Worm (Caenorhabditis elegans) whole organism, midembryonic: ENCODE results near the gene F26G1.3.
A peak's percentile ranks its signal among the peaks of the same experiment; 100 is the strongest.

Source experiments
- T22C8.4 ChIP-seq: fragments of 200-800 bp; sonication (Bioruptor generic); IDR thresholded peaks from 2 replicates; pipeline ENCODE4 v1.3.6; 2022; ENCODE audit warnings: missing genetic modification characterization, missing compliant biosample characterization
- cog-1 ChIP-seq: sonication (generic microtip); optimal IDR thresholded peaks from 2 replicates; lab custom pipeline; 2016; ENCODE audit warnings: missing genetic modification characterization, missing compliant biosample characterization
- flt-1 ChIP-seq: fragments of 200-800 bp; sonication (Bioruptor generic); IDR thresholded peaks from 2 replicates; pipeline ENCODE4 v1.3.6; 2022; ENCODE audit warnings: missing genetic modification characterization, missing compliant biosample characterization
- klf-2 ChIP-seq: fragments of 200-800 bp; sonication (Bioruptor generic); conservative IDR thresholded peaks from 2 replicates; pipeline ENCODE4 v1.3.6; 2022; ENCODE audit warnings: missing genetic modification reagents, missing genetic modification characterization, missing compliant biosample characterization
- med-1 ChIP-seq: sonication (generic microtip); optimal IDR thresholded peaks from 2 replicates; lab custom pipeline; 2017; ENCODE audit warnings: missing genetic modification characterization, mild to moderate bottlenecking, missing compliant biosample characterization, antibody characterized with exemption, missing genetic modification reagents; ENCODE audit not compliant: insufficient read depth
- ref-1 ChIP-seq: fragments of 200-800 bp; sonication (Bioruptor generic); conservative IDR thresholded peaks from 2 replicates; pipeline ENCODE4 v1.3.6; 2022; ENCODE audit warnings: missing genetic modification reagents, missing genetic modification characterization, missing compliant biosample characterization
- tab-1 ChIP-seq: fragments of 200-800 bp; sonication (Bioruptor generic); IDR thresholded peaks from 2 replicates; pipeline ENCODE4 v1.3.6; 2022; ENCODE audit warnings: missing genetic modification characterization, missing compliant biosample characterization
- ztf-23 ChIP-seq: fragments of 200-800 bp; sonication (Bioruptor generic); IDR thresholded peaks from 2 replicates; pipeline ENCODE4 v1.3.6; 2022; ENCODE audit warnings: missing genetic modification reagents, missing genetic modification characterization, missing compliant biosample characterization
- ztf-29 ChIP-seq: fragments of 200-800 bp; sonication (Bioruptor generic); IDR thresholded peaks from 2 replicates; pipeline ENCODE4 v1.3.6; 2022; ENCODE audit warnings: missing genetic modification reagents, missing genetic modification characterization, missing compliant biosample characterization

Gene F26G1.3

ce11 chrII:4779753-4780152 lies 21.2 kb downstream of the F26G1.3 start:
- TF ChIP-seq cog-1 (tag; lab: Kevin White, UChicago) (no peak), T22C8.4 (GFP tag; lab: Robert Waterston, UW) (no peak), ref-1 (GFP tag; lab: Robert Waterston, UW) (no peak), klf-2 (GFP tag; lab: Robert Waterston, UW) (no peak), flt-1 (no peak)

ce11 chrII:4784436-4784835 lies 25.9 kb downstream of the F26G1.3 start, which contains the start of gene nep-12:
Gene nep-12, minus strand, starts transcription at chrII:4784536.
- TF ChIP-seq klf-2 (GFP tag; lab: Robert Waterston, UW) (no peak), tab-1 (no peak), ref-1 (GFP tag; lab: Robert Waterston, UW) (no peak), med-1 (no peak), ztf-23 (no peak), cog-1 (tag; lab: Kevin White, UChicago) (no peak), T22C8.4 (GFP tag; lab: Robert Waterston, UW) (no peak), flt-1 (no peak), ztf-29 (no peak)

DNA sequence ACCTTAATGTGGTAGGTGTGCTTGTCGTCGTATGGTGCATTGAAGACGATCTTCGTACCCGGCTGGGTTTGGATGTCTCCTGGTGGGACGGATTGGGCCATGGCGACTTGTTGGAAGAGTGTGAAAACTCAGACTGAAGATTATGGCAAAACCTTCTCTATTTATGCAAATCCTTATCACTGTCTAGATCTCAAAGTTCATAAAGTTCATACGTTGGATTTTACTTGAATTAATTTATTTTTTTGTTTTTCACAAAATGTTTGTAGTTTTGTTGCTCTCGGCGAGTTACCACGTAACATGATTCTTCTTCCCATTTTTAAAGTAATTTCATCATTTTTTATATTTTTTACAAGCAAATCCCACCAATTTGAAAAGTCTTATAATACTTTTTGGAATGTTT lies 27.6 kb downstream of the F26G1.3 start, which contains the start of gene msp-3:
msp-3 (minus strand) TSS at position 101 of the 400 bp plus-strand sequence.
- no peak for TF ChIP-seq T22C8.4 (GFP tag; lab: Robert Waterston, UW)
- TF ChIP-seq med-1 = no peak
- TF ChIP-seq ztf-29 = no peak
- TF ChIP-seq ztf-23 = no peak
- no peak for TF ChIP-seq flt-1
- TF ChIP-seq klf-2 (GFP tag; lab: Robert Waterston, UW) = no peak
- TF ChIP-seq tab-1 = no peak
- no peak for TF ChIP-seq ref-1 (GFP tag; lab: Robert Waterston, UW)
- TF ChIP-seq cog-1 (tag; lab: Kevin White, UChicago) = no peak

DNA sequence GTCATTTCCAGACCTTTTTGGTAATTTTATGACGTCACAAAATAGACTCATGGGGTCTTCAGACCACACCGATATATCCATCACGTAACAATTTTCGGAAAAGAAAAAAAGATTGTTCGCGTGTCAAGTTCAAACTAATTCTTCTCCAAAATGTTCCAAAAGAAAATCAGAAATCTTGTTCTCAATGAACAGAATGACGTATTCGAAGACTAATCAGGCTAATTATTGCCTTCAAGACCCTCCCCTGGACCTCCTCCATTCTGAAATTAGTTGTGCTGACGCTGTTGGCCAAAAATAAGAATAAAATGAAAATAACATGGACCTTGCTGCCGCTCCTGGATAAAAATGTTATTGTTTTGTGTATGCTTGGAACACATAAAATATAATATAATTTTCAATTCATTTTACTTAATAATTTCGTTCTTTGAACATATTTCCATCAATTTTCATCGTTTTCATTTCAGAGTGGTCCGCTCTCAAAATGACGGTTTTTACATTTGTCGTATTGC lies 31.3 kb downstream of the F26G1.3 start, which contains the start of gene F26G1.15:
F26G1.15 (plus strand) TSS at position 459 of the 509 bp plus-strand sequence.
- TF ChIP-seq T22C8.4 (GFP tag; lab: Robert Waterston, UW) = no peak
- no peak for TF ChIP-seq flt-1
- no peak for TF ChIP-seq cog-1 (tag; lab: Kevin White, UChicago)
- TF ChIP-seq tab-1 = no peak
- TF ChIP-seq klf-2 (GFP tag; lab: Robert Waterston, UW) = no peak
- TF ChIP-seq ref-1 (GFP tag; lab: Robert Waterston, UW) = no peak
- no peak for TF ChIP-seq med-1
- TF ChIP-seq ztf-23 = no peak
- no peak for TF ChIP-seq ztf-29

ce11 chrII:4790687-4791086 lies 32.1 kb downstream of the F26G1.3 start:
- TF ChIP-seq T22C8.4 (GFP tag; lab: Robert Waterston, UW) (no peak), flt-1 (peak; percentile 25; the same call in 1 of the 2 replicates)

DNA sequence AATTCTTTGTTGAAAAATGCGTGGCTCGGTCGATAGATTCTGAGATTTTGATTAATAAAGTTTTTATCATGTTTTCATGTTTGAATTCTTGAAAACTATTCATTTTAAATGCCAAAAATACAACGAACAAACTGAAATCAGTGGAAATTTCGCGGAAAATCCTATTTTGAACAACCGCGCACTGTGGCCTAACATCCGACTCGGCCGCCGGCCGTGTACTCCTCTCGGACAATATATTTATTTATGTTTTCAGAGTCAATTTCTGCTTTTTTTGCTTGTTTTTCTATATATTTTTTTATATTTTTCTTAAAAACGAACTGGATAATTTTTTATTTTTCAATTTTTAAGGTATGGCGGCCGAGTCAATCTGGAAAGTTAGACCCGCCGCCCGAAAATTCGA lies 32.7 kb downstream of the F26G1.3 start, which contains the start of gene F26G1.1:
F26G1.1 (plus strand) TSS at position 347 of the 400 bp plus-strand sequence.
- peak; percentile 24 for TF ChIP-seq cog-1 (tag; lab: Kevin White, UChicago)
- TF ChIP-seq med-1 = no peak
- no peak for TF ChIP-seq ztf-29
- peak; percentile 81 for TF ChIP-seq ztf-23
- peak; percentile 82 for TF ChIP-seq flt-1
- TF ChIP-seq klf-2 (GFP tag; lab: Robert Waterston, UW) = no peak
- TF ChIP-seq tab-1 = no peak

DNA sequence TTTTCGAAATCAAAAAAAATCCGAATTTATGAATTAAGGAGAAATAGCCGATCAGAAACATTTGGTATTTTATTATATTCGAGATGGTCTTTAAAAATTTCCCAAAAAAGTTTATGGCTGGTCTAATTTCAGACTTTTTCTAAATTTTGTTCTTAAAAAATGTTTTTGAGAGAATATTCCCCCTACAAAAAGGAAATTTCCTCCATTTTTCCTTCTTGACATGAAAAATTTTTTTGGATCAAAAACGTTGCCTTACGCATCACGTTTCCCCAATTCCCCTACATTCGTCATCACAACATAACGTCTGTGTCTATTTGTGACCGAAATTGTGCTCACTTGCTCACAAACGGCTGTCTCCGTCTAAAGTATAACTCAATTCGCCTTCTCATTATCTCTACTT lies 34.8 kb downstream of the F26G1.3 start:
- no peak for TF ChIP-seq ztf-23

DNA sequence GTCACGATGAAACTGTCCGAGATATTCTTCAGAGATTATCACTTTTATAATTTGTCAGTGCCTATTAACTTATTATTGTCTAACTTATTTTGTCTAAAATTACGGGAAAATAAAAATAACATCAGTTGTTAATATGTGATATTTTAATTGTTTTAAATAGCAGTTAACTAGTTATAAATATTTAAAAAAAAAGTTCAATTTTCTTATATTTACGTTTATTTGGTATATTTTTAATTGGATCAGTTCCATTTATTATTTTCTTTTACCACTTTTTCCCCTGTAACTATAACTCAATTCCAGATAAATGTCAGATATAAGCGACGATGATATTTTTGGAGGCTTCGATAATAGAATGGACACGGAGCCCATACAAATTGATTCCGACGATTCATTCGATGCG lies 36.9 kb downstream of the F26G1.3 start, which contains the start of gene C33F10.4:
C33F10.4 (plus strand) TSS at position 301 of the 400 bp plus-strand sequence.
- TF ChIP-seq flt-1 = no peak
- TF ChIP-seq ztf-29 = no peak
- TF ChIP-seq cog-1 (tag; lab: Kevin White, UChicago) = no peak
- TF ChIP-seq ztf-23 = no peak
- TF ChIP-seq med-1 = no peak
- TF ChIP-seq ref-1 (GFP tag; lab: Robert Waterston, UW) = no peak
- no peak for TF ChIP-seq klf-2 (GFP tag; lab: Robert Waterston, UW)

- TF ChIP-seq ztf-23 = no peak
- no peak for TF ChIP-seq flt-1
- no peak for TF ChIP-seq med-1
- TF ChIP-seq ztf-29 = no peak
- no peak for TF ChIP-seq tab-1
- TF ChIP-seq ref-1 (GFP tag; lab: Robert Waterston, UW) = no peak
- no peak for TF ChIP-seq klf-2 (GFP tag; lab: Robert Waterston, UW)
- no peak for TF ChIP-seq T22C8.4 (GFP tag; lab: Robert Waterston, UW)
- TF ChIP-seq cog-1 (tag; lab: Kevin White, UChicago) = no peak
Measured at ce11 chrII:4797071-4797470, 38.5 kb downstream of the F26G1.3 start, which contains the start of gene C33F10.14. Gene C33F10.14, plus strand, starts transcription at chrII:4797371.

DNA sequence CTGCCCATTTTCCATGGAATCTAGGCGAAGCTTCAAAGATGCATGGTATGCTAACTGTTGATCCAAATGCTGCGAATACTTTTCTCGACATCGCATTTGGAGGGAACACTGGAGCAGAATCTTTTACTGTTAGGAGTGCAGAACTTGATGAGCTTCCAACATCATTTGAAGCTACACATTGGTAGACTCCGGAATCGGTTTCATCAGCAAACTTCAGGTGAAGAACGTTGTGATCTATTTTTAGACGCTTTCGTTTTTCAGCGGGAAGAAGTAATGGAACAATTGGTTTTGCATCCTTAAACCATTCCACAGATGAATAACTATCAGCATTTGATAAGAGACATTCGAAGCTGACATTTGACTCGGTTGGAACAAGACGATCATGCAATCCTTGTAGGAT lies 42.0 kb downstream of the F26G1.3 start:
- no peak for TF ChIP-seq med-1
- no peak for TF ChIP-seq flt-1
- TF ChIP-seq klf-2 (GFP tag; lab: Robert Waterston, UW) = no peak
- no peak for TF ChIP-seq ztf-23
- no peak for TF ChIP-seq ref-1 (GFP tag; lab: Robert Waterston, UW)
- no peak for TF ChIP-seq cog-1 (tag; lab: Kevin White, UChicago)
- TF ChIP-seq ztf-29 = no peak
- TF ChIP-seq tab-1 = no peak
- no peak for TF ChIP-seq T22C8.4 (GFP tag; lab: Robert Waterston, UW)

DNA sequence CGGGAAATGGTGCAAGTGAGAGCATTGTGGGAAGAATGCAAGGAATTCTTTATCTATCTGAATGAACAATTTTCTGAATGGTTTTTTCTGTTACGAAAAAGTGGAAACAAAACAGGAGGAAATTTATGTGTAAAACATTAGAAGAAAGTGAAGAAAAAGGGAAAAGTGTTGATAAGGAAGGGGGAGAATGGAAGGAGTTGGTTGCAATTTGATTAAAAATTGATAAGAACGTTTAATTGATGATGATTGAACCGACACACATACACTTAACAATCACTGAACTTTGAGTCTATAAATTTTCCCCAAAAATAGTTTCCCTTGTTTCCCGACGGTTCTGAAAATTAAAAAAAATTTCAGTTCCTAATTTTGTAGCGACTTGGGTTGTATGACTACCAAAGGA lies 44.4 kb downstream of the F26G1.3 start:
- TF ChIP-seq med-1 (no peak), klf-2 (GFP tag; lab: Robert Waterston, UW) (no peak), ztf-23 (no peak), cog-1 (tag; lab: Kevin White, UChicago) (no peak), T22C8.4 (GFP tag; lab: Robert Waterston, UW) (no peak), flt-1 (no peak), ref-1 (GFP tag; lab: Robert Waterston, UW) (no peak), tab-1 (no peak), ztf-29 (no peak)
